Worm (Caenorhabditis elegans) whole organism, L1 larva: ENCODE data around the gene ZC513.14.

Experiments
- ces-1 ChIP-seq: fragments of 150-350 bp; optimal IDR thresholded peaks from 2 replicates; lab custom pipeline; 2014; ENCODE audit warnings: missing biosample characterization, missing genetic modification reagents, missing genetic modification characterization
- jun-1 ChIP-seq: fragments of 150-350 bp; optimal IDR thresholded peaks from 2 replicates; lab custom pipeline; 2014; ENCODE audit warnings: missing biosample characterization, missing genetic modification reagents, missing genetic modification characterization
- nhr-12 ChIP-seq: sonication (generic microtip); optimal IDR thresholded peaks from 2 replicates; lab custom pipeline; 2017; ENCODE audit warnings: missing biosample characterization, missing genetic modification characterization
- snu-23 ChIP-seq: sonication (generic microtip); optimal IDR thresholded peaks from 2 replicates; lab custom pipeline; 2016; ENCODE audit warnings: missing genetic modification characterization, missing compliant biosample characterization
- sox-4 ChIP-seq: sonication (generic microtip); optimal IDR thresholded peaks from 2 replicates; lab custom pipeline; 2016; ENCODE audit warnings: missing genetic modification characterization, missing compliant biosample characterization
- vab-15 ChIP-seq: sonication (generic microtip); optimal IDR thresholded peaks from 2 replicates; lab custom pipeline; 2017; ENCODE audit warnings: missing genotype, mild to moderate bottlenecking, missing genetic modification characterization, missing compliant biosample characterization
- zag-1 ChIP-seq: fragments of 150-350 bp; optimal IDR thresholded peaks from 2 replicates; lab custom pipeline; 2014; ENCODE audit warnings: missing biosample characterization, missing genetic modification characterization

- no peak for TF ChIP-seq snu-23
- TF ChIP-seq vab-15 (tag; lab: Kevin White, UChicago), result no peak
- no peak for TF ChIP-seq ces-1 (GFP tag; lab: Kevin White, UChicago)
- TF ChIP-seq nhr-12 (tag; lab: Kevin White, UChicago), result no peak
- no peak for TF ChIP-seq jun-1 (tag; lab: Kevin White, UChicago)
- no peak for TF ChIP-seq sox-4
- no peak for TF ChIP-seq zag-1
These were observed 26.2 kb upstream of the ZC513.14 start, which contains the start of gene str-139 for ce11 chrV:8062074-8062473.
